Worm (Caenorhabditis elegans) whole organism, L3 larva: ENCODE measurements around the gene K09E3.7.

Experiments used
- R02D3.7 ChIP-seq: fragments of 150-350 bp; optimal IDR thresholded peaks from 2 replicates; lab custom pipeline; 2014; ENCODE audit warnings: missing biosample characterization, missing genetic modification characterization
- ama-1 ChIP-seq: fragments of 150-350 bp; optimal IDR thresholded peaks from 2 replicates; lab custom pipeline; 2018
- ceh-16 ChIP-seq: sonication (generic microtip); optimal IDR thresholded peaks from 2 replicates; lab custom pipeline; 2017; ENCODE audit warnings: missing biosample characterization, missing genetic modification characterization
- ceh-28 ChIP-seq: fragments of 150-350 bp; optimal IDR thresholded peaks from 2 replicates; lab custom pipeline; 2014; ENCODE audit warnings: missing biosample characterization, missing genetic modification reagents, missing genetic modification characterization
- ceh-82 ChIP-seq: fragments of 150-350 bp; optimal IDR thresholded peaks from 2 replicates; lab custom pipeline; 2014; ENCODE audit warnings: missing biosample characterization, missing genetic modification characterization
- ceh-9 ChIP-seq: sonication (generic microtip); optimal IDR thresholded peaks from 2 replicates; lab custom pipeline; 2018; ENCODE audit warnings: missing biosample characterization, missing genetic modification characterization
- daf-12 ChIP-seq: fragments of 150-350 bp; optimal IDR thresholded peaks from 2 replicates; lab custom pipeline; 2014; ENCODE audit warnings: missing biosample characterization, missing genetic modification reagents, missing genetic modification characterization
- egl-5 ChIP-seq: fragments of 150-350 bp; optimal IDR thresholded peaks from 2 replicates; lab custom pipeline; 2017; ENCODE audit warnings: missing biosample characterization, missing genetic modification reagents, missing genetic modification characterization, inconsistent platforms
- elt-1 ChIP-seq: fragments of 150-350 bp; optimal IDR thresholded peaks from 2 replicates; lab custom pipeline; 2014; ENCODE audit warnings: missing biosample characterization, missing genetic modification characterization
- elt-2 ChIP-seq: sonication (generic microtip); optimal IDR thresholded peaks from 2 replicates; lab custom pipeline; 2016; ENCODE audit warnings: missing genetic modification reagents, mild to moderate bottlenecking, missing genetic modification characterization, missing compliant biosample characterization
- eor-1 ChIP-seq, 2 experiments: fragments of 150-350 bp; optimal IDR thresholded peaks; 2 replicates each; lab custom pipeline; 2014 to 2018; ENCODE audit warnings: missing biosample characterization in 2 of 2, missing genetic modification characterization in 2 of 2
- fkh-10 ChIP-seq: sonication (generic microtip); optimal IDR thresholded peaks from 2 replicates; lab custom pipeline; 2017; ENCODE audit warnings: missing biosample characterization, missing genetic modification reagents, missing genetic modification characterization
- fos-1 ChIP-seq: fragments of 150-350 bp; optimal IDR thresholded peaks from 2 replicates; lab custom pipeline; 2014; ENCODE audit warnings: missing biosample characterization, missing genetic modification characterization
- hmg-11 ChIP-seq: sonication (generic microtip); optimal IDR thresholded peaks from 2 replicates; lab custom pipeline; 2016; ENCODE audit warnings: missing genetic modification characterization, missing compliant biosample characterization
- lin-15B ChIP-seq: fragments of 150-350 bp; optimal IDR thresholded peaks from 2 replicates; lab custom pipeline; 2014; ENCODE audit warnings: missing biosample characterization, missing genetic modification characterization
- lsy-12 ChIP-seq: sonication (generic microtip); optimal IDR thresholded peaks from 2 replicates; lab custom pipeline; 2016; ENCODE audit warnings: mild to moderate bottlenecking, missing genetic modification characterization, missing compliant biosample characterization
- mml-1 ChIP-seq: fragments of 150-350 bp; sonication (generic microtip); optimal IDR thresholded peaks from 3 replicates; lab custom pipeline; 2014; ENCODE audit warnings: missing biosample characterization, missing genetic modification characterization
- nhr-11 ChIP-seq: fragments of 150-350 bp; optimal IDR thresholded peaks from 2 replicates; lab custom pipeline; 2014; ENCODE audit warnings: missing biosample characterization, missing genetic modification characterization
- nhr-23 ChIP-seq: fragments of 150-350 bp; optimal IDR thresholded peaks from 2 replicates; lab custom pipeline; 2014; ENCODE audit warnings: missing biosample characterization, missing genetic modification reagents, missing genetic modification characterization
- nhr-237 ChIP-seq: fragments of 150-350 bp; optimal IDR thresholded peaks from 2 replicates; lab custom pipeline; 2014; ENCODE audit warnings: missing biosample characterization, missing genetic modification characterization
- nhr-25 ChIP-seq: sonication (generic microtip); optimal IDR thresholded peaks from 2 replicates; lab custom pipeline; 2017; ENCODE audit warnings: missing biosample characterization, missing genetic modification characterization
- nhr-43 ChIP-seq: sonication (generic microtip); optimal IDR thresholded peaks from 2 replicates; lab custom pipeline; 2016; ENCODE audit warnings: mild to moderate bottlenecking, missing genetic modification characterization, missing compliant biosample characterization; ENCODE audit not compliant: poor library complexity, severe bottlenecking
- nhr-67 ChIP-seq: fragments of 150-350 bp; optimal IDR thresholded peaks from 2 replicates; lab custom pipeline; 2014; ENCODE audit warnings: missing biosample characterization, missing genetic modification characterization
- nhr-76 ChIP-seq: fragments of 150-350 bp; sonication (generic microtip); optimal IDR thresholded peaks from 5 replicates; lab custom pipeline; 2014; ENCODE audit warnings: missing biosample characterization, missing genetic modification characterization
- pha-4 ChIP-seq: fragments of 150-350 bp; optimal IDR thresholded peaks from 2 replicates; lab custom pipeline; 2014; ENCODE audit warnings: missing biosample characterization, missing genetic modification reagents, missing genetic modification characterization
- pqm-1 ChIP-seq: fragments of 150-350 bp; optimal IDR thresholded peaks from 2 replicates; lab custom pipeline; 2017; ENCODE audit warnings: missing biosample characterization, missing genetic modification characterization, inconsistent platforms
- skn-1 ChIP-seq: fragments of 150-350 bp; optimal IDR thresholded peaks from 2 replicates; lab custom pipeline; 2014; ENCODE audit warnings: missing biosample characterization, missing genetic modification characterization
- snpc-4 ChIP-seq: fragments of 150-350 bp; optimal IDR thresholded peaks from 2 replicates; lab custom pipeline; 2014; ENCODE audit warnings: missing biosample characterization, missing genetic modification characterization
- tbx-2 ChIP-seq: sonication (generic microtip); optimal IDR thresholded peaks from 2 replicates; lab custom pipeline; 2016; ENCODE audit warnings: mild to moderate bottlenecking, missing genetic modification characterization, missing compliant biosample characterization
- unc-39 ChIP-seq: sonication (generic microtip); optimal IDR thresholded peaks from 4 replicates; lab custom pipeline; 2017; ENCODE audit warnings: missing biosample characterization, missing genetic modification characterization
- unc-62 ChIP-seq: fragments of 150-350 bp; sonication (generic microtip); optimal IDR thresholded peaks from 4 replicates; lab custom pipeline; 2014; ENCODE audit warnings: missing biosample characterization, missing genetic modification reagents, missing genetic modification characterization
- ztf-4 ChIP-seq: fragments of 150-350 bp; optimal IDR thresholded peaks from 2 replicates; lab custom pipeline; 2014; ENCODE audit warnings: missing biosample characterization, missing genetic modification characterization

Gene K09E3.7

ce11 chrX:17178239-17178638 is 43.9 kb upstream of the K09E3.7 start, which contains the start of gene B0302.2:
Gene B0302.2 (plus strand): TSS chrX:17178539.
- TF ChIP-seq nhr-11 (tag; lab: Kevin White, UChicago) (no peak), pqm-1 (tag; lab: Kevin White, UChicago) (no peak), mml-1 (tag; lab: Kevin White, UChicago) (no peak), ceh-82 (tag; lab: Kevin White, UChicago) (no peak), ceh-9 (tag; lab: Kevin White, UChicago) (no peak), nhr-237 (tag; lab: Kevin White, UChicago) (no peak), fkh-10 (GFP tag; lab: Kevin White, UChicago) (no peak), unc-62 (GFP tag; lab: Kevin White, UChicago) (no peak)

- no peak for TF ChIP-seq daf-12
- no peak for TF ChIP-seq unc-39
- TF ChIP-seq egl-5 (tag; lab: Kevin White, UChicago): no peak
- no peak for TF ChIP-seq nhr-76 (tag; lab: Kevin White, UChicago)
- no peak for TF ChIP-seq hmg-11 (tag; lab: Kevin White, UChicago)
- no peak for TF ChIP-seq pha-4
- no peak for TF ChIP-seq elt-1 (tag; lab: Kevin White, UChicago)
- no peak for TF ChIP-seq elt-2 (tag; lab: Kevin White, UChicago)
- TF ChIP-seq, all 47 proteins: peak for 0
Observed at ce11 chrX:17176677-17177076, 42.4 kb upstream of the K09E3.7 start, which contains the start of gene B0302.4. Gene B0302.4 (minus strand): TSS chrX:17176777.

ce11 chrX:17170401-17170800 is 36.1 kb upstream of the K09E3.7 start:
- TF ChIP-seq ama-1 (lab: Kevin White, UChicago) (no peak), lin-15B (tag; lab: Kevin White, UChicago) (no peak)

- TF ChIP-seq ztf-4 (tag; lab: Kevin White, UChicago) (no peak), snpc-4 (tag; lab: Kevin White, UChicago) (no peak), nhr-67 (no peak), eor-1 (tag; optimal IDR thresholded peaks at IDR 0.05; lab: Kevin White, UChicago) (no peak), skn-1 (tag; lab: Kevin White, UChicago) (no peak), ceh-9 (tag; lab: Kevin White, UChicago) (no peak), fos-1 (tag; lab: Kevin White, UChicago) (no peak), ama-1 (lab: Kevin White, UChicago) (no peak), ceh-82 (tag; lab: Kevin White, UChicago) (no peak), ceh-16 (no peak)
Observed at ce11 chrX:17168086-17168485, 33.8 kb upstream of the K09E3.7 start.

- TF ChIP-seq elt-1 (tag; lab: Kevin White, UChicago): no peak
- TF ChIP-seq elt-2 (tag; lab: Kevin White, UChicago): no peak
- no peak for TF ChIP-seq nhr-25 (tag; lab: Kevin White, UChicago)
- no peak for TF ChIP-seq skn-1 (tag; lab: Kevin White, UChicago)
- no peak for TF ChIP-seq egl-5 (tag; lab: Kevin White, UChicago)
- TF ChIP-seq unc-39: no peak
- no peak for TF ChIP-seq daf-12
- no peak for TF ChIP-seq nhr-23
- no peak for TF ChIP-seq tbx-2 (tag; lab: Kevin White, UChicago)
- no peak for TF ChIP-seq pqm-1 (tag; lab: Kevin White, UChicago)
- TF ChIP-seq R02D3.7 (tag; lab: Kevin White, UChicago): no peak
Observed at ce11 chrX:17157868-17158267, 23.5 kb upstream of the K09E3.7 start, which contains the start of gene npr-21. Gene npr-21 (minus strand): TSS chrX:17157968.

- TF ChIP-seq lsy-12 (no peak), nhr-43 (no peak), daf-12 (no peak), pqm-1 (tag; lab: Kevin White, UChicago) (no peak), ceh-28 (tag; lab: Kevin White, UChicago) (no peak), ztf-4 (tag; lab: Kevin White, UChicago) (no peak), nhr-76 (tag; lab: Kevin White, UChicago) (no peak), ceh-9 (tag; lab: Kevin White, UChicago) (no peak), nhr-25 (tag; lab: Kevin White, UChicago) (no peak), nhr-23 (no peak), mml-1 (tag; lab: Kevin White, UChicago) (no peak)
Observed at ce11 chrX:17157089-17157488, 22.8 kb upstream of the K09E3.7 start.
